Fruit fly (Drosophila melanogaster) whole organism, embryonic: ENCODE data around the gene MSAmiP.

Source experiments
- Ada2b ChIP-seq: fragments of 200-800 bp; sonication (Bioruptor generic); IDR thresholded peaks from 2 replicates; pipeline ENCODE4 v1.3.6; 2022; ENCODE audit warnings: missing biosample characterization, missing genetic modification characterization
- CG10462 ChIP-seq: fragments of 200-800 bp; sonication (Bioruptor generic); optimal IDR thresholded peaks from 2 replicates; lab custom pipeline; 2016; ENCODE audit warnings: missing biosample characterization, missing genetic modification characterization
- CG12071 ChIP-seq: fragments of 200-800 bp; sonication (Bioruptor generic); optimal IDR thresholded peaks from 3 replicates; lab custom pipeline; 2018; ENCODE audit warnings: missing biosample characterization, mild to moderate bottlenecking, missing genetic modification characterization
- CG12219 ChIP-seq: fragments of 200-800 bp; sonication (Bioruptor generic); optimal IDR thresholded peaks from 3 replicates; lab custom pipeline; 2018; ENCODE audit warnings: missing biosample characterization, mild to moderate bottlenecking, missing genetic modification characterization
- CG14965 ChIP-seq: fragments of 200-800 bp; sonication (Bioruptor generic); optimal IDR thresholded peaks from 2 replicates; lab custom pipeline; 2016; ENCODE audit warnings: missing biosample characterization, missing genetic modification characterization, borderline replicate concordance
- CG15601 ChIP-seq: fragments of 200-800 bp; sonication (Bioruptor generic); optimal IDR thresholded peaks from 3 replicates; lab custom pipeline; 2019; ENCODE audit warnings: missing biosample characterization, mild to moderate bottlenecking, missing genetic modification characterization, moderate library complexity
- CG17359 ChIP-seq: fragments of 200-800 bp; sonication (Bioruptor generic); optimal IDR thresholded peaks from 3 replicates; lab custom pipeline; 2018; ENCODE audit warnings: missing biosample characterization, mild to moderate bottlenecking, missing genetic modification characterization, moderate library complexity
- CG2678 ChIP-seq: fragments of 200-800 bp; sonication (Bioruptor generic); optimal IDR thresholded peaks from 3 replicates; lab custom pipeline; 2019; ENCODE audit warnings: missing biosample characterization, mild to moderate bottlenecking, missing genetic modification characterization, moderate library complexity
- CG30403 ChIP-seq: fragments of 200-800 bp; sonication (Bioruptor generic); optimal IDR thresholded peaks from 3 replicates; lab custom pipeline; 2016; ENCODE audit warnings: missing biosample characterization, missing genetic modification characterization
- CG3995 ChIP-seq: fragments of 200-800 bp; sonication (Bioruptor generic); optimal IDR thresholded peaks from 3 replicates; lab custom pipeline; 2016; ENCODE audit warnings: missing biosample characterization, missing genetic modification characterization
- CG7372 ChIP-seq: fragments of 200-800 bp; sonication (Bioruptor generic); IDR thresholded peaks from 2 replicates; pipeline ENCODE4 v1.3.6; 2022; ENCODE audit warnings: missing biosample characterization, missing genetic modification characterization
- CG7963 ChIP-seq: fragments of 200-800 bp; sonication (Bioruptor generic); IDR thresholded peaks from 3 replicates; pipeline ENCODE4 v1.3.6; 2022; ENCODE audit warnings: missing biosample characterization, missing genetic modification characterization; ENCODE audit not compliant: partially characterized antibody
- CG8290 ChIP-seq, 3 experiments: fragments of 200-800 bp; sonication (Bioruptor generic); optimal IDR thresholded peaks; 2 replicates each; lab custom pipeline; 2016 to 2019; ENCODE audit warnings: missing biosample characterization in 3 of 3, missing genetic modification characterization in 3 of 3, mild to moderate bottlenecking in 2 of 3, moderate library complexity in 1 of 3
- CG8388 ChIP-seq: fragments of 200-800 bp; sonication (Bioruptor generic); optimal IDR thresholded peaks from 2 replicates; lab custom pipeline; 2019; ENCODE audit warnings: missing biosample characterization, mild to moderate bottlenecking, missing genetic modification characterization, moderate library complexity
- CG9437 ChIP-seq: fragments of 200-800 bp; sonication (Bioruptor generic); optimal IDR thresholded peaks from 2 replicates; lab custom pipeline; 2018; ENCODE audit warnings: missing biosample characterization, mild to moderate bottlenecking, missing genetic modification characterization
- CTCF ChIP-seq: fragments of 200-800 bp; sonication (Bioruptor generic); optimal IDR thresholded peaks from 2 replicates; lab custom pipeline; 2017; ENCODE audit warnings: missing biosample characterization, mild to moderate bottlenecking, missing genetic modification characterization, moderate library complexity
- D19A ChIP-seq: fragments of 200-800 bp; optimal IDR thresholded peaks from 3 replicates; lab custom pipeline; 2019; ENCODE audit warnings: missing biosample characterization, mild to moderate bottlenecking, missing genetic modification characterization, moderate library complexity
- Ets97D ChIP-seq: fragments of 200-800 bp; sonication (Bioruptor generic); optimal IDR thresholded peaks from 3 replicates; lab custom pipeline; 2016; ENCODE audit warnings: missing biosample characterization, missing genetic modification characterization
- H2.0 ChIP-seq: fragments of 200-800 bp; sonication (Bioruptor generic); IDR thresholded peaks from 2 replicates; pipeline ENCODE4 v1.3.6; 2022; ENCODE audit warnings: missing biosample characterization, missing genetic modification characterization
- HLH3B ChIP-seq: fragments of 200-800 bp; sonication (Bioruptor generic); IDR thresholded peaks from 2 replicates; pipeline ENCODE4 v1.3.6; 2022; ENCODE audit warnings: missing biosample characterization, missing genetic modification characterization
- Hr3 ChIP-seq: fragments of 200-800 bp; sonication (Bioruptor generic); optimal IDR thresholded peaks from 3 replicates; lab custom pipeline; 2016; ENCODE audit warnings: missing biosample characterization, missing genetic modification characterization
- Jarid2 ChIP-seq: fragments of 200-800 bp; sonication (Bioruptor generic); optimal IDR thresholded peaks from 3 replicates; lab custom pipeline; 2017; ENCODE audit warnings: mild to moderate bottlenecking, missing biosample characterization, missing genetic modification reagents, missing genetic modification characterization
- Lhr ChIP-seq: fragments of 200-800 bp; sonication (Bioruptor generic); optimal IDR thresholded peaks from 3 replicates; lab custom pipeline; 2017; ENCODE audit warnings: mild to moderate bottlenecking, missing biosample characterization, missing genetic modification reagents, missing genetic modification characterization
- NfI ChIP-seq: fragments of 200-800 bp; sonication (Bioruptor generic); optimal IDR thresholded peaks from 3 replicates; lab custom pipeline; 2018; ENCODE audit warnings: missing biosample characterization, mild to moderate bottlenecking, missing genetic modification characterization, moderate library complexity
- Poxn ChIP-seq: fragments of 200-800 bp; sonication (Bioruptor generic); IDR thresholded peaks from 2 replicates; pipeline ENCODE4 v1.3.6; 2022; ENCODE audit warnings: missing biosample characterization, missing genetic modification characterization
- Sox100B ChIP-seq: fragments of 200-800 bp; sonication (Bioruptor generic); optimal IDR thresholded peaks from 3 replicates; lab custom pipeline; 2018; ENCODE audit warnings: missing biosample characterization, mild to moderate bottlenecking, missing genetic modification characterization
- ac ChIP-seq: fragments of 200-800 bp; sonication (Bioruptor generic); optimal IDR thresholded peaks from 3 replicates; lab custom pipeline; 2017; ENCODE audit warnings: missing biosample characterization, mild to moderate bottlenecking, missing genetic modification characterization
- ara ChIP-seq: fragments of 200-800 bp; sonication (Bioruptor generic); IDR thresholded peaks from 2 replicates; pipeline ENCODE4 v1.3.6; 2022; ENCODE audit warnings: missing biosample characterization, missing genetic modification characterization
- ase ChIP-seq: fragments of 200-800 bp; sonication (Bioruptor generic); IDR thresholded peaks from 3 replicates; pipeline ENCODE4 v1.3.6; 2022; ENCODE audit warnings: missing biosample characterization, missing genetic modification characterization
- esg ChIP-seq: fragments of 200-800 bp; sonication (Bioruptor generic); conservative IDR thresholded peaks from 2 replicates; pipeline ENCODE4 v1.3.6; 2022; ENCODE audit warnings: missing biosample characterization, missing genetic modification characterization
- fd102C ChIP-seq: fragments of 200-800 bp; sonication (Bioruptor generic); optimal IDR thresholded peaks from 2 replicates; lab custom pipeline; 2018; ENCODE audit warnings: missing biosample characterization, mild to moderate bottlenecking, missing genetic modification characterization, moderate library complexity
- gfzf ChIP-seq: fragments of 200-800 bp; sonication (Bioruptor generic); optimal IDR thresholded peaks from 2 replicates; lab custom pipeline; 2016; ENCODE audit warnings: missing biosample characterization, mild to moderate bottlenecking, missing genetic modification characterization, moderate library complexity
- grau ChIP-seq: fragments of 200-800 bp; optimal IDR thresholded peaks from 3 replicates; lab custom pipeline; 2019; ENCODE audit warnings: missing biosample characterization, mild to moderate bottlenecking, missing genetic modification characterization, moderate library complexity
- gsb-n ChIP-seq: fragments of 200-800 bp; sonication (Bioruptor generic); optimal IDR thresholded peaks from 3 replicates; lab custom pipeline; 2018; ENCODE audit warnings: missing biosample characterization, mild to moderate bottlenecking, missing genetic modification characterization
- lab ChIP-seq: fragments of 200-800 bp; sonication (Bioruptor generic); optimal IDR thresholded peaks from 3 replicates; lab custom pipeline; 2017; ENCODE audit warnings: missing biosample characterization, missing genetic modification characterization, mild to moderate bottlenecking, moderate library complexity, missing genetic modification reagents
- nerfin-1 ChIP-seq: fragments of 200-800 bp; sonication (Bioruptor generic); optimal IDR thresholded peaks from 3 replicates; lab custom pipeline; 2019; ENCODE audit warnings: missing biosample characterization, mild to moderate bottlenecking, missing genetic modification characterization, moderate library complexity
- odd ChIP-seq: fragments of 200-800 bp; sonication (Bioruptor generic); optimal IDR thresholded peaks from 2 replicates; lab custom pipeline; 2017; ENCODE audit warnings: missing biosample characterization, mild to moderate bottlenecking, missing genetic modification characterization
- onecut ChIP-seq: fragments of 200-800 bp; sonication (Bioruptor generic); IDR thresholded peaks from 2 replicates; pipeline ENCODE4 v1.3.6; 2022; ENCODE audit warnings: missing biosample characterization, missing genetic modification characterization
- otp ChIP-seq: fragments of 200-800 bp; sonication (Bioruptor generic); IDR thresholded peaks from 3 replicates; pipeline ENCODE4, ENCODE4 v1.3.6; 2022; ENCODE audit warnings: missing biosample characterization, missing genetic modification characterization
- phol ChIP-seq: fragments of 200-800 bp; sonication (Bioruptor generic); optimal IDR thresholded peaks from 3 replicates; lab custom pipeline; 2018; ENCODE audit warnings: missing biosample characterization, mild to moderate bottlenecking, missing genetic modification characterization, moderate library complexity
- pita ChIP-seq: fragments of 200-800 bp; sonication (Bioruptor generic); optimal IDR thresholded peaks from 2 replicates; lab custom pipeline; 2017; ENCODE audit warnings: missing biosample characterization, mild to moderate bottlenecking, missing genetic modification characterization
- pum ChIP-seq: fragments of 200-800 bp; sonication (Bioruptor generic); optimal IDR thresholded peaks from 2 replicates; lab custom pipeline; 2016; ENCODE audit warnings: missing biosample characterization, missing genetic modification characterization
- sc ChIP-seq, 3 experiments: fragments of >200 bp in 2 of 3; fragments of 200-800 bp in 1 of 3; sonication (Bioruptor generic) in 1 of 3; optimal IDR thresholded peaks; 2 replicates in 2 of 3; 3 replicates in 1 of 3; lab custom pipeline; 2017; ENCODE audit warnings: mild to moderate bottlenecking in 1 of 3, missing biosample characterization in 1 of 3, missing genetic modification characterization in 1 of 3, missing genetic modification reagents in 1 of 3
- seq ChIP-seq: fragments of 200-800 bp; sonication (Bioruptor generic); IDR thresholded peaks from 2 replicates; pipeline ENCODE4 v1.3.6; 2022; ENCODE audit warnings: missing biosample characterization, missing genetic modification characterization
- sisA ChIP-seq: fragments of 200-800 bp; sonication (Bioruptor generic); IDR thresholded peaks from 2 replicates; pipeline ENCODE4 v1.3.6; 2022; ENCODE audit warnings: missing biosample characterization, missing genetic modification characterization
- twi ChIP-seq: fragments of 200-800 bp; optimal IDR thresholded peaks from 2 replicates; lab custom pipeline; 2019; ENCODE audit warnings: missing biosample characterization, mild to moderate bottlenecking, missing genetic modification characterization, moderate library complexity
- unc-4 ChIP-seq: fragments of 200-800 bp; sonication (Bioruptor generic); IDR thresholded peaks from 2 replicates; pipeline ENCODE4 v1.3.6; 2022; ENCODE audit warnings: missing biosample characterization, missing genetic modification characterization; ENCODE audit not compliant: partially characterized antibody
- vvl ChIP-seq: fragments of 200-800 bp; sonication (Bioruptor generic); IDR thresholded peaks from 2 replicates; pipeline ENCODE4 v1.3.6; 2022; ENCODE audit warnings: missing biosample characterization, missing genetic modification characterization

MSAmiP gene

dm6 chr3R:16834294-16835003 lies 61.6 kb downstream of the MSAmiP start (continued):
- TF ChIP-seq D19A = peak; percentile 15
- TF ChIP-seq ase (GFP tag; lab: Robert Waterston, UW) = peak; percentile 44; the same call in 1 of the 3 replicates
- peak; percentile 54 for TF ChIP-seq fd102C (GFP tag; lab: Kevin White, UChicago)
- TF ChIP-seq pum (GFP tag; lab: Kevin White, UChicago) = peak; percentile 32
- TF ChIP-seq CG14965 = peak; percentile 93
- peak; percentile 1 for TF ChIP-seq CG10462 (GFP tag; lab: Kevin White, UChicago)
- TF ChIP-seq seq (GFP tag; lab: Robert Waterston, UW) = no peak
- peak; percentile 57 for TF ChIP-seq NfI
- TF ChIP-seq grau (tag; lab: Kevin White, UChicago) = peak; percentile 46
- no peak for TF ChIP-seq CG7963 (GFP tag; lab: Robert Waterston, UW)
- TF ChIP-seq otp (GFP tag; lab: Robert Waterston, UW) = peak; percentile 53; the same call in 1 of the 3 replicates
- TF ChIP-seq vvl (GFP tag; lab: Robert Waterston, UW) = peak; percentile 67
- peak; percentile 26 for TF ChIP-seq Hr3 (GFP tag; lab: Kevin White, UChicago)
- TF ChIP-seq CG2678 (tag; lab: Kevin White, UChicago) = peak; percentile 31
- TF ChIP-seq CG15601 = peak; percentile 19
- no peak for TF ChIP-seq unc-4
- peak; percentile 6 for TF ChIP-seq CG8388 (GFP tag; lab: Kevin White, UChicago)
- peak; percentile 19 for TF ChIP-seq Jarid2 (GFP tag; lab: Kevin White, UChicago)
- peak; percentile 48 for TF ChIP-seq nerfin-1 (tag; lab: Kevin White, UChicago)
- peak; percentile 33 for TF ChIP-seq CG12071 (GFP tag; lab: Kevin White, UChicago)
- peak; percentile 57 for TF ChIP-seq CG12219 (GFP tag; lab: Kevin White, UChicago)
- TF ChIP-seq gfzf (GFP tag; lab: Kevin White, UChicago) = no peak
- no peak for TF ChIP-seq Poxn (GFP tag; lab: Robert Waterston, UW)
- peak; percentile 67 for TF ChIP-seq ara (GFP tag; lab: Robert Waterston, UW)
- TF ChIP-seq pita (GFP tag; lab: Kevin White, UChicago) = peak; percentile 1
- TF ChIP-seq Ada2b (GFP tag; lab: Robert Waterston, UW) = peak; percentile 32; the same call in 1 of the 2 replicates
- TF ChIP-seq CG3995 = no peak
- peak; percentile 17 for TF ChIP-seq CG9437 (GFP tag; lab: Kevin White, UChicago)
- TF ChIP-seq CG7372 (GFP tag; lab: Robert Waterston, UW) = 0 out of 2 replicates have a peak, but pooled peaks have one; percentile 13
- TF ChIP-seq lab (GFP tag; lab: Kevin White, UChicago) = peak; percentile 10
- TF ChIP-seq sisA = peak; percentile 9; the same call in 1 of the 2 replicates
- TF ChIP-seq esg (GFP tag; lab: Robert Waterston, UW) = no peak
- peak; percentile 50 for TF ChIP-seq ac (GFP tag; lab: Kevin White, UChicago)
- peak; percentile 51; the same call in 1 of the 2 replicates for TF ChIP-seq HLH3B (GFP tag; lab: Robert Waterston, UW)
- peak; percentile 37 for TF ChIP-seq twi (tag; lab: Kevin White, UChicago)
- peak; percentile 26 for TF ChIP-seq phol (tag; lab: Kevin White, UChicago)
- no peak for TF ChIP-seq CG8290 (GFP tag; optimal IDR thresholded peaks at IDR 0.05; lab: Kevin White, UChicago)
- TF ChIP-seq CG8290 (tag; optimal IDR thresholded peaks at IDR 0.05; lab: Kevin White, UChicago) = peak; percentile 16 to 49
- peak; percentile 38 for TF ChIP-seq gsb-n
- TF ChIP-seq sc (optimal IDR thresholded peaks at IDR 0.05; lab: Kevin White, UChicago) = no peak
- peak; percentile 38 for TF ChIP-seq sc (GFP tag; optimal IDR thresholded peaks at IDR 0.05; lab: Kevin White, UChicago)
- peak; percentile 31 for TF ChIP-seq Sox100B
- peak; percentile 42 for TF ChIP-seq Lhr (GFP tag; lab: Kevin White, UChicago)
- peak; percentile 58 for TF ChIP-seq H2.0 (GFP tag; lab: Robert Waterston, UW)
- TF ChIP-seq CG30403 (GFP tag; lab: Kevin White, UChicago) = peak; percentile 26
- TF ChIP-seq Ets97D (GFP tag; lab: Kevin White, UChicago) = no peak
- peak; percentile 94 for TF ChIP-seq CTCF (GFP tag; lab: Kevin White, UChicago)
- peak; percentile 44 for TF ChIP-seq odd (GFP tag; lab: Kevin White, UChicago)
- peak; percentile 79 for TF ChIP-seq onecut
- peak; percentile 53 for TF ChIP-seq CG17359 (tag; lab: Kevin White, UChicago)
